Worm (Caenorhabditis elegans) whole organism, mixed stage, embryonic: ENCODE measurements around the gene dmsr-11.

ENCODE experiments used
- M03D4.4 ChIP-seq: sonication (generic microtip); optimal IDR thresholded peaks from 2 replicates; lab custom pipeline; 2017; ENCODE audit warnings: mild to moderate bottlenecking, missing genetic modification characterization, missing compliant biosample characterization
- bed-3 ChIP-seq: fragments of 200-800 bp; sonication (Bioruptor generic); optimal IDR thresholded peaks from 3 replicates; lab custom pipeline; 2018; ENCODE audit warnings: mild to moderate bottlenecking, missing genetic modification characterization, moderate library complexity, missing compliant biosample characterization
- blmp-1 ChIP-seq: fragments of 150-350 bp; optimal IDR thresholded peaks from 2 replicates; lab custom pipeline; 2014; ENCODE audit warnings: missing biosample characterization, missing genetic modification characterization
- ceh-39 ChIP-seq: fragments of 150-350 bp; optimal IDR thresholded peaks from 2 replicates; lab custom pipeline; 2014; ENCODE audit warnings: missing biosample characterization, missing genetic modification characterization
- ceh-43 ChIP-seq: fragments of 200-800 bp; sonication (Bioruptor generic); optimal IDR thresholded peaks from 2 replicates; lab custom pipeline; 2018; ENCODE audit warnings: mild to moderate bottlenecking, missing genetic modification characterization, moderate library complexity, missing compliant biosample characterization
- ceh-83 ChIP-seq: fragments of 200-800 bp; sonication (Bioruptor generic); optimal IDR thresholded peaks from 2 replicates; lab custom pipeline; 2018; ENCODE audit warnings: mild to moderate bottlenecking, missing genetic modification characterization, missing compliant biosample characterization
- ces-1 ChIP-seq: fragments of 150-350 bp; optimal IDR thresholded peaks from 2 replicates; lab custom pipeline; 2014; ENCODE audit warnings: missing biosample characterization, missing genetic modification reagents, missing genetic modification characterization
- cnd-1 ChIP-seq: fragments of 200-800 bp; sonication (Bioruptor generic); optimal IDR thresholded peaks from 2 replicates; lab custom pipeline; 2018; ENCODE audit warnings: mild to moderate bottlenecking, missing genetic modification characterization, missing compliant biosample characterization
- drap-1 ChIP-seq: fragments of 200-800 bp; sonication (Bioruptor generic); optimal IDR thresholded peaks from 3 replicates; lab custom pipeline; 2018; ENCODE audit warnings: mild to moderate bottlenecking, missing genetic modification characterization, missing compliant biosample characterization
- elt-3 ChIP-seq: fragments of 150-350 bp; optimal IDR thresholded peaks from 2 replicates; lab custom pipeline; 2014; ENCODE audit warnings: missing biosample characterization, missing genetic modification characterization
- flh-1 ChIP-seq: fragments of 200-800 bp; sonication (Bioruptor generic); optimal IDR thresholded peaks from 2 replicates; lab custom pipeline; 2018; ENCODE audit warnings: mild to moderate bottlenecking, missing genetic modification characterization, moderate library complexity, missing compliant biosample characterization
- ham-2 ChIP-seq: fragments of 200-800 bp; sonication (Bioruptor generic); optimal IDR thresholded peaks from 2 replicates; lab custom pipeline; 2018; ENCODE audit warnings: mild to moderate bottlenecking, missing genetic modification characterization, missing compliant biosample characterization
- hlh-1 ChIP-seq: fragments of 150-350 bp; optimal IDR thresholded peaks from 2 replicates; lab custom pipeline; 2014; ENCODE audit warnings: missing biosample characterization, missing genetic modification reagents, missing genetic modification characterization
- lin-13 ChIP-seq: fragments of 150-350 bp; optimal IDR thresholded peaks from 2 replicates; lab custom pipeline; 2014; ENCODE audit warnings: missing biosample characterization, missing genetic modification characterization
- lin-32 ChIP-seq: fragments of 200-800 bp; sonication (Bioruptor generic); optimal IDR thresholded peaks from 2 replicates; lab custom pipeline; 2018; ENCODE audit warnings: mild to moderate bottlenecking, missing genetic modification characterization, missing compliant biosample characterization
- lsy-2 ChIP-seq: fragments of 150-350 bp; optimal IDR thresholded peaks from 2 replicates; lab custom pipeline; 2014; ENCODE audit warnings: missing biosample characterization, missing genetic modification characterization
- mab-5 ChIP-seq: fragments of 150-350 bp; optimal IDR thresholded peaks from 2 replicates; lab custom pipeline; 2014; ENCODE audit warnings: missing biosample characterization, missing genetic modification characterization
- mep-1 ChIP-seq: fragments of 150-350 bp; optimal IDR thresholded peaks from 2 replicates; lab custom pipeline; 2017; ENCODE audit warnings: missing biosample characterization, missing genetic modification reagents, missing genetic modification characterization, inconsistent platforms
- mls-2 ChIP-seq: sonication (generic microtip); optimal IDR thresholded peaks from 2 replicates; lab custom pipeline; 2016; ENCODE audit warnings: mild to moderate bottlenecking, missing genetic modification characterization, moderate library complexity, missing compliant biosample characterization
- nhr-12 ChIP-seq: fragments of 150-350 bp; optimal IDR thresholded peaks from 2 replicates; lab custom pipeline; 2014; ENCODE audit warnings: missing biosample characterization, missing genetic modification characterization
- nhr-2 ChIP-seq: fragments of 150-350 bp; optimal IDR thresholded peaks from 2 replicates; lab custom pipeline; 2014; ENCODE audit warnings: missing biosample characterization, missing genetic modification characterization
- nhr-237 ChIP-seq: fragments of 150-350 bp; optimal IDR thresholded peaks from 2 replicates; lab custom pipeline; 2014; ENCODE audit warnings: missing biosample characterization, missing genetic modification characterization
- nhr-28 ChIP-seq: fragments of 150-350 bp; optimal IDR thresholded peaks from 2 replicates; lab custom pipeline; 2014; ENCODE audit warnings: missing biosample characterization, missing genetic modification characterization
- nhr-76 ChIP-seq: sonication (generic microtip); optimal IDR thresholded peaks from 2 replicates; lab custom pipeline; 2017; ENCODE audit warnings: missing biosample characterization, missing genetic modification characterization
- sem-2 ChIP-seq: fragments of 200-800 bp; sonication (Bioruptor generic); optimal IDR thresholded peaks from 2 replicates; lab custom pipeline; 2018; ENCODE audit warnings: mild to moderate bottlenecking, missing genetic modification characterization, missing compliant biosample characterization
- snpc-4 ChIP-seq: fragments of 150-350 bp; optimal IDR thresholded peaks from 2 replicates; lab custom pipeline; 2014; ENCODE audit warnings: missing biosample characterization, missing genetic modification characterization
- sptf-1 ChIP-seq: sonication (generic microtip); optimal IDR thresholded peaks from 2 replicates; lab custom pipeline; 2017; ENCODE audit warnings: mild to moderate bottlenecking, missing genetic modification characterization, moderate library complexity, missing compliant biosample characterization
- tbx-8 ChIP-seq: fragments of 200-800 bp; sonication (Bioruptor generic); optimal IDR thresholded peaks from 2 replicates; lab custom pipeline; 2018; ENCODE audit warnings: mild to moderate bottlenecking, missing genetic modification characterization, moderate library complexity, missing compliant biosample characterization
- unc-120 ChIP-seq: sonication (generic microtip); optimal IDR thresholded peaks from 2 replicates; lab custom pipeline; 2017; ENCODE audit warnings: missing genetic modification characterization, missing compliant biosample characterization; ENCODE audit not compliant: poor library complexity, severe bottlenecking
- unc-39 ChIP-seq: fragments of 150-350 bp; optimal IDR thresholded peaks from 2 replicates; lab custom pipeline; 2014; ENCODE audit warnings: missing biosample characterization, missing genetic modification characterization
- unc-62 ChIP-seq: fragments of 150-350 bp; optimal IDR thresholded peaks from 2 replicates; lab custom pipeline; 2014; ENCODE audit warnings: missing biosample characterization, missing genetic modification reagents, missing genetic modification characterization
- zip-8 ChIP-seq: fragments of 150-350 bp; optimal IDR thresholded peaks from 2 replicates; lab custom pipeline; 2014; ENCODE audit warnings: missing biosample characterization, missing genetic modification characterization
- ztf-11 ChIP-seq: fragments of 150-350 bp; optimal IDR thresholded peaks from 2 replicates; lab custom pipeline; 2014; ENCODE audit warnings: missing biosample characterization, missing genetic modification characterization

The dmsr-11 gene

DNA sequence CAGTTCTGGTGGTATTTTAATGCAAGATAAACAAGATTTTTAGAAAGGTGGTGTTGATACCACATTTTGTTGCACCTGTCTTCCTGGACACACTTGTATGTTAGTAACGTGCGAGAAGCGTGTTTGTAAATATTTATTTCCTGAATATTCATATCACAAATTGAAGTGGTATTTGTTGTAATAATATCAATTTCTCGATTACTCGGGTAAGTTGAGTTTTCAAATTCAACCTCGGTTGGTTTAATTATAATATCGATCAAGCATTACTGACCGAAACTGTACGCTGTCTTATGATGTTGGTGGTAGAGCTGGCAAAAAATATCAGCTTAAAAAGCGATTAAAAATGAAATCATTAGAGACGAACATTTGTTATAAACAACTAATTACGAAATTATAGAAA lies at the start of gene dmsr-11:
Gene dmsr-11, minus strand, starts transcription at position 101 of the 400 bp plus-strand sequence.
- no peak for TF ChIP-seq cnd-1
- TF ChIP-seq lsy-2 (tag; lab: Kevin White, UChicago) = no peak
- TF ChIP-seq ceh-43 (GFP tag; lab: Kevin White, UChicago) = no peak
- no peak for TF ChIP-seq flh-1 (GFP tag; lab: Kevin White, UChicago)
- no peak for TF ChIP-seq ceh-83 (GFP tag; lab: Kevin White, UChicago)
- TF ChIP-seq unc-120 (tag; lab: Kevin White, UChicago) = no peak
- no peak for TF ChIP-seq nhr-12 (tag; lab: Kevin White, UChicago)
- TF ChIP-seq bed-3 (GFP tag; lab: Kevin White, UChicago) = no peak
- no peak for TF ChIP-seq nhr-2 (tag; lab: Kevin White, UChicago)
- TF ChIP-seq mep-1 (tag; lab: Kevin White, UChicago) = no peak
- no peak for TF ChIP-seq ham-2 (GFP tag; lab: Kevin White, UChicago)
- TF ChIP-seq sem-2 = no peak
- TF ChIP-seq ztf-11 (tag; lab: Kevin White, UChicago) = no peak
- TF ChIP-seq ceh-39 (tag; lab: Kevin White, UChicago) = no peak
- no peak for TF ChIP-seq mab-5 (tag; lab: Kevin White, UChicago)
- TF ChIP-seq ces-1 (GFP tag; lab: Kevin White, UChicago) = no peak
- TF ChIP-seq elt-3 (tag; lab: Kevin White, UChicago) = no peak
- no peak for TF ChIP-seq nhr-28 (tag; lab: Kevin White, UChicago)
- TF ChIP-seq zip-8 (tag; lab: Kevin White, UChicago) = no peak
- TF ChIP-seq hlh-1 = no peak
- TF ChIP-seq, all 35 proteins: peak for 0

DNA sequence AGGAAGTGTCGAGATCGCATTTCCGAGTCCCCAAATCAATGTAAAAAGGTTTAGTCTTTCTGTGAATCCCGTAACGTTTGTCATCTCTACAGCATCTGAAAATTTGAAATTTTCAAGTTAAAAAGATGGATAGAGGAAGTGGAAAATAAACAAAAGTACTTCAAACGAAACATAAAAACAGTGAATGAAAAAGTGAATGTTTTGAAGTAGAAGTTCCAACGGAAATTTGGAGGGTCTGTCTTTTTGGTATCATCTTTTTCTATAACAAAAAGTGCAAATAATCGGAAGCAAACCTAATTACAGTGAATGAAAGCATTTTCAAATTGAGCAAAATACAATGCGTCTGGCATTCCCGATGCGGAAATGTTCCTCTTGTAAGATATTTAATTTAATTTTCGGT lies 42.6 kb upstream of the dmsr-11 start, which contains the start of gene lgc-54:
Gene lgc-54, minus strand, starts transcription at position 101 of the 400 bp plus-strand sequence.
- TF ChIP-seq lin-32 (GFP tag; lab: Kevin White, UChicago) = no peak
- no peak for TF ChIP-seq ceh-83 (GFP tag; lab: Kevin White, UChicago)
- TF ChIP-seq nhr-237 (tag; lab: Kevin White, UChicago) = no peak
- no peak for TF ChIP-seq sem-2
- TF ChIP-seq ztf-11 (tag; lab: Kevin White, UChicago) = no peak
- no peak for TF ChIP-seq unc-120 (tag; lab: Kevin White, UChicago)
- TF ChIP-seq ham-2 (GFP tag; lab: Kevin White, UChicago) = no peak
- no peak for TF ChIP-seq tbx-8 (GFP tag; lab: Kevin White, UChicago)
- TF ChIP-seq lsy-2 (tag; lab: Kevin White, UChicago) = no peak
- TF ChIP-seq nhr-12 (tag; lab: Kevin White, UChicago) = no peak
- TF ChIP-seq sptf-1 = no peak
- no peak for TF ChIP-seq lin-13
- TF ChIP-seq M03D4.4 (tag; lab: Kevin White, UChicago) = no peak
- no peak for TF ChIP-seq unc-62 (GFP tag; lab: Kevin White, UChicago)
- TF ChIP-seq, all 35 proteins: peak for 0

DNA sequence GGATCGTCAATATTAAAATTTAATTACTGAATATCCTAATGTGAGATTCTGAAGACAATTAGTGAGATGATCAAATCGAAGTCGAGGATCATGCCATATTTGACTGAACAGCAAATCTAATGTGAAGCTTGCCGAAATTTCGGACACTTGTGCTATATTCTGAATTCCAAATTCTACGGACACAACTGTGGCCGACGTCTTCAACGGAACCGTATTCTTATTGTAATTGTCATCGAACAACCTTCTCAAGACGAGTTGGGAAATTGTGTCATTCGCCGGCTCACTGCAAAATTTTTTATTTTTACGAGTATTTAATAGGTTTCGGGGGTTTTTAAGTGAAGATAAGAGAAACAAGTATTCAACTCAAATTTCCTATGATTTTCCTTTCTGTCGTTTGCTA lies 38.5 kb upstream of the dmsr-11 start, which contains the start of gene T15B7.1:
Gene T15B7.1, plus strand, starts transcription at position 301 of the 400 bp plus-strand sequence.
- no peak for TF ChIP-seq unc-39
- no peak for TF ChIP-seq M03D4.4 (tag; lab: Kevin White, UChicago)
- TF ChIP-seq snpc-4 (tag; lab: Kevin White, UChicago) = no peak
- TF ChIP-seq cnd-1 = no peak
- TF ChIP-seq bed-3 (GFP tag; lab: Kevin White, UChicago) = no peak
- no peak for TF ChIP-seq nhr-28 (tag; lab: Kevin White, UChicago)
- TF ChIP-seq ceh-43 (GFP tag; lab: Kevin White, UChicago) = no peak
- no peak for TF ChIP-seq mls-2 (tag; lab: Kevin White, UChicago)
- TF ChIP-seq sptf-1 = no peak
- no peak for TF ChIP-seq nhr-12 (tag; lab: Kevin White, UChicago)

DNA sequence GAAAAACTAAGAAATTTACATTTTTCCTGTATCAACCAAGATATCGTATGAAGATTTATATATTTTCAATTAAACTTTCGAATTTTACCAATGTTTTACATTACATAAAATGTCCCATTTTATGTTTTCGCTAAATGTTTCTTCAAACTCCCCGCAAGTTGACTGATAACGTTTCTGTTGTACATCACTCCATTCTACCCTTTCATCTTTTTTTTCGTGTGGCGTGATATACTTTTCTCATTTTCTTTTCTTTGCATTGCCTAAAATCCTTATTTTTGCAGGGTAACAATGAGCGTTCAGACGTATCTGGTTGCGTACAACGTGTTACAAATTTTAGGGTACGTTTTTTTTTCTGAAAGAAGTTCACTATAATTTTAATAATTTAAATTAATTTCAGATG lies 35.1 kb upstream of the dmsr-11 start, which contains the start of gene hpo-8:
Gene hpo-8, plus strand, starts transcription at position 282 of the 400 bp plus-strand sequence.
- TF ChIP-seq sptf-1 = no peak
- no peak for TF ChIP-seq nhr-28 (tag; lab: Kevin White, UChicago)
- TF ChIP-seq nhr-2 (tag; lab: Kevin White, UChicago) = no peak
- no peak for TF ChIP-seq lsy-2 (tag; lab: Kevin White, UChicago)
- TF ChIP-seq M03D4.4 (tag; lab: Kevin White, UChicago) = no peak
- TF ChIP-seq blmp-1 = no peak
- TF ChIP-seq snpc-4 (tag; lab: Kevin White, UChicago) = no peak
- no peak for TF ChIP-seq drap-1 (GFP tag; lab: Kevin White, UChicago)
- no peak for TF ChIP-seq nhr-76 (tag; lab: Kevin White, UChicago)
- no peak for TF ChIP-seq zip-8 (tag; lab: Kevin White, UChicago)
- no peak for TF ChIP-seq mep-1 (tag; lab: Kevin White, UChicago)
- no peak for TF ChIP-seq cnd-1
- TF ChIP-seq nhr-12 (tag; lab: Kevin White, UChicago) = no peak
- TF ChIP-seq bed-3 (GFP tag; lab: Kevin White, UChicago) = no peak
- TF ChIP-seq sem-2 = no peak
- TF ChIP-seq ces-1 (GFP tag; lab: Kevin White, UChicago) = no peak
